Fruit fly (Drosophila melanogaster) whole organism, wandering third instar larva: ENCODE data around the gene Sgs1.

Experiments
- Abd-B ChIP-seq: fragments of >200 bp; optimal IDR thresholded peaks from 2 replicates; lab custom pipeline; 2017; ENCODE audit warnings: missing biosample characterization, missing genetic modification characterization
- CrebA ChIP-seq: fragments of 200-800 bp; sonication (Bioruptor generic); optimal IDR thresholded peaks from 2 replicates; lab custom pipeline; 2016; ENCODE audit warnings: missing biosample characterization, mild to moderate bottlenecking, missing genetic modification characterization, borderline replicate concordance
- Hnf4 ChIP-seq: fragments of 200-800 bp; sonication (Bioruptor generic); optimal IDR thresholded peaks from 2 replicates; lab custom pipeline; 2016; ENCODE audit warnings: missing biosample characterization, mild to moderate bottlenecking, missing genetic modification characterization
- Hr78 ChIP-seq: fragments of >200 bp; optimal IDR thresholded peaks from 2 replicates; lab custom pipeline; 2017; ENCODE audit warnings: missing biosample characterization, missing genetic modification characterization
- Jra ChIP-seq: sonication (Bioruptor generic); optimal IDR thresholded peaks from 2 replicates; lab custom pipeline; 2016; ENCODE audit warnings: missing biosample characterization, missing genetic modification characterization
- Myc ChIP-seq: fragments of >200 bp; optimal IDR thresholded peaks from 2 replicates; lab custom pipeline; 2017
- br ChIP-seq: fragments of 200-800 bp; sonication (Bioruptor generic); optimal IDR thresholded peaks from 2 replicates; lab custom pipeline; 2016; ENCODE audit warnings: missing biosample characterization, missing genetic modification characterization
- ey ChIP-seq: fragments of 200-800 bp; sonication (Bioruptor generic); optimal IDR thresholded peaks from 2 replicates; lab custom pipeline; 2016; ENCODE audit warnings: missing biosample characterization, missing genetic modification characterization
- foxo ChIP-seq, 2 experiments: fragments of 200-800 bp; sonication (Bioruptor generic); optimal IDR thresholded peaks; 2 replicates in 1 of 2; 3 replicates in 1 of 2; lab custom pipeline; 2016 to 2017; ENCODE audit warnings: missing biosample characterization in 2 of 2, missing genetic modification characterization in 2 of 2
- lola ChIP-seq: fragments of >200 bp; optimal IDR thresholded peaks from 2 replicates; lab custom pipeline; 2017; ENCODE audit warnings: missing biosample characterization, missing genetic modification characterization
- psq ChIP-seq: fragments of 200-800 bp; sonication (Bioruptor generic); optimal IDR thresholded peaks from 3 replicates; lab custom pipeline; 2017; ENCODE audit warnings: missing biosample characterization, mild to moderate bottlenecking, missing genetic modification characterization, moderate library complexity
- rgr ChIP-seq: fragments of 200-800 bp; sonication (Bioruptor generic); optimal IDR thresholded peaks from 3 replicates; lab custom pipeline; 2016; ENCODE audit warnings: missing biosample characterization, mild to moderate bottlenecking, missing genetic modification characterization
- sage ChIP-seq: fragments of 200-800 bp; sonication (Bioruptor generic); optimal IDR thresholded peaks from 2 replicates; lab custom pipeline; 2016; ENCODE audit warnings: missing biosample characterization, mild to moderate bottlenecking, missing genetic modification characterization
- woc ChIP-seq: sonication (Bioruptor generic); optimal IDR thresholded peaks from 2 replicates; lab custom pipeline; 2016; ENCODE audit warnings: missing biosample characterization, mild to moderate bottlenecking, missing genetic modification characterization

DNA sequence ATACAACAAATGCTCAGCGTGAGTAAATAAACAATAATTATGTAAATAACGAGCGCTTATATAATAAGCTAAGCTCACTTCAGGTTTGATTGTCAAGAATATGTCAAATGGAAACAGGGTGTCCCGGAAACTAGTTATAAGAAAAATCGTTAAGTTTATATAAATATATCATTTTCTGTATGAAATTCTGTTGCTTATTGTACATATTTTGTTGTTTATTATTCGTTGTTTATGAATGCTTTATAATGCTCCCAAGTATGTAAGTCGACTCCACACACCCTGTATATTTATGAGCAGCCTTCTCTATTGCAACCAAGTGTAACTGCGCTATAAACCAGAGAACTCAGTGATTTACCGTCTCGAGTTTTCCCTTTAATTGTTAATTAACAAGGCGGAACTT, 6.7 kb upstream of the Sgs1 start:
- TF ChIP-seq rgr (GFP tag; lab: Kevin White, UChicago) (no peak), sage (GFP tag; lab: Kevin White, UChicago) (no peak), lola (GFP tag; lab: Kevin White, UChicago) (no peak), Hr78 (no peak), Jra (GFP tag; lab: Kevin White, UChicago) (no peak), woc (GFP tag; lab: Kevin White, UChicago) (no peak), Hnf4 (GFP tag; lab: Kevin White, UChicago) (no peak), CrebA (GFP tag; lab: Kevin White, UChicago) (no peak), foxo (GFP tag; optimal IDR thresholded peaks at IDR 0.05; lab: Kevin White, UChicago) (no peak), Abd-B (GFP tag; lab: Kevin White, UChicago) (no peak), br (GFP tag; lab: Kevin White, UChicago) (no peak), ey (GFP tag; lab: Kevin White, UChicago) (no peak), psq (no peak), Myc (lab: Kevin White, UChicago) (no peak)
